Fruit fly (Drosophila melanogaster): Measurements from ENCODE around the gene CG14563.

CG14563 gene

DNA sequence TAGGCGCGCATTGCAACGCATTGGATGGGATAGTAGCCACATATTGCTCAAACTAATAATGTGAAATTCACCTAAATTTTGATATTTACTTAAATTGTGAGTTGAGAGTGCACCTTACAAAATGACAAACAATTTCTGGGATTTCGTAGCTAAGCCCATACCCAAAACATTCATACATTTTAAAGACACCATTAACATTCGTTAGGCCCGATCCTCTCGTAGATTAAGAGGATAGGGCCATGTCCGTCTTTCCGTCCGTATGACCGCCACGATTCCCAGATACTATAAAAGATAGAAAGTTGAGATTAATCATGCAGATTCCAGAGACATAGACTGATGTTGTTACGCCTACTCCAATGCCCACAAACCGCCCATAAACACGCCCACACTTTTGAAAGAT is 28.6 kb downstream of the CG14563 start, which contains the start of gene CG43895:
Gene CG43895 (minus strand): TSS at position 101 of the 400 bp plus-strand sequence.
- no peak for TF ChIP-seq CG17801 (GFP tag; optimal IDR thresholded peaks at IDR 0.05; ENCODE audit: partially characterized antibody)

DNA sequence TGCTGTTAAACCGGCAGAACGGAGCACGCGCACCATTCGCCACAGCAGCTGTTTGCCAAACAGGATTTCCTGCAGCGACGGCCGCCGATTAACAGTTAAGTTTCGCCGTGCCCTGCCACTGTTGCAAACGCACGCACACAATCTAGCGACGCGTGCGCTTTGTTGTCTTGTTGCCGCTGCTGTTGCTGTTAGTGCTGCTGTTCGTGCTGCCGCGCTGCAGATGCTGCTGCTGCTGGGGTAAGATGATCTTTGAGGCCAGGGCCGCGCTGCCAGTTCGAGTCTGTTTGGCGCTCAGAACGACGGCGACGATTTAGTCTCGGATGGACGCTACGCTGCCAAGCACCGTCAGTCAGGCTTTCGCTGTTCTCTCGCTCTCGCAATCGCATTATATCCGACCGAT is 33.6 kb downstream of the CG14563 start, which contains the start of gene eg:
Gene eg (plus strand): TSS at position 136 of the 400 bp plus-strand sequence.
- TF ChIP-seq CG17801 (GFP tag; optimal IDR thresholded peaks at IDR 0.05; ENCODE audit: partially characterized antibody) = no peak

DNA sequence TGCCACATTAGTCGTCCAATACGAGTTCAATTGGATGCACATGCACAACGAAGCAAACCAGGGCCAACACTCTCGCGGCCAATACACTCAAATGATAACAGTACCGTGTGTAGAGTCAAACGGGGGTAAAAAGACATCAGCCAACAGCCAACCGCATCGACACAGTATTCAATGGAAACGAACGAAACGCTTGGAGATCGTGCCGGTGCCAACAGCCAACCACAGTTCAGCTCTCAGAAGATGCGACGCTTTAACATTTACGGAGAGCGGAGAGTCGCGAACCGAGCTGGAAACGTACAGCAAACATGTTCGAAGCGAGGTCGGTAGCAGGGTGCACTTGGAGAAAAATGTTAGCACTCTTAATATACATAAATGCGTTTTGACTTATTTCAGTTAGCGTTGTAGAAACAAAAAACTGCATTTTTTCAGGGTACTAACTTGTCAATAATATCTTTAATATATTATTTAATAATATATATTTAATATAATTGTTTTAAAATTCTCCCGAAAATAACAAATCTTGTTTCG is 34.1 kb downstream of the CG14563 start:
- TF ChIP-seq CG17801 (GFP tag; optimal IDR thresholded peaks at IDR 0.05; ENCODE audit: partially characterized antibody) = no peak

DNA sequence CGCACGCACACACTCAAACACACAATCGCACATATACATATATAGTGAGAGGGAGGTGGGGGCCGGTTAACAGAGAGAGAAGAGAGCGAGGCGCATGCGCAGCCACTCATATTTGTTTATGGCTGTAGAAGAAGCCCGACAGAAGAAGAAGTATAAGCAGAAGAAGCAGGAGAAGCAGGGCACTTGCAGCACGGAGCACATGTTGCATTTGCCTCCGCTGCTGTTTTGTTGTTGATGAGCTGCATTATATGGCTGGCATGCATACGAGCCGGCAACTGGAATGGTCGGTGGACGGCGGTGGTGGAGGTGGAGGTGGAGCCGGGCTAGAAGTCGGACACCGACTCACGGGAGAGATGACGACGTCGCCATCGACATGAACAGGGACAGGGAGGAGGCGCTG is 41.8 kb downstream of the CG14563 start:
- no peak for TF ChIP-seq CG17801 (GFP tag; optimal IDR thresholded peaks at IDR 0.05; ENCODE audit: partially characterized antibody)
